Worm (Caenorhabditis elegans): ENCODE measurements around the gene C40A11.6.

- no peak for TF ChIP-seq ama-1 (optimal IDR thresholded peaks at IDR 0.05)
- no peak for TF ChIP-seq ets-7 (tag; optimal IDR thresholded peaks at IDR 0.05)
- no peak for TF ChIP-seq tra-4 (tag; optimal IDR thresholded peaks at IDR 0.05)
- no peak for TF ChIP-seq ceh-13 (GFP tag; optimal IDR thresholded peaks at IDR 0.05)
- TF ChIP-seq tbx-11 (GFP tag; IDR thresholded peaks at IDR 0.05): no peak
- TF ChIP-seq flt-1 (GFP tag; IDR thresholded peaks at IDR 0.05): no peak
- no peak for TF ChIP-seq pes-1 (GFP tag; IDR thresholded peaks at IDR 0.05)
Observed at ce11 chrII:2168374-2168773, 22.9 kb upstream of the C40A11.6 start, which contains the start of gene fbxb-38.
